Fruit fly (Drosophila melanogaster) whole organism, embryonic: Measurements from ENCODE around the gene CG43221.

Source experiments
- CG10654 ChIP-seq: fragments of 200-800 bp; sonication (Bioruptor generic); optimal IDR thresholded peaks from 2 replicates; lab custom pipeline; 2016; ENCODE audit warnings: missing biosample characterization, missing genetic modification characterization
- CG11093 ChIP-seq: fragments of 200-800 bp; sonication (Bioruptor generic); IDR thresholded peaks from 3 replicates; pipeline ENCODE4 v1.3.6; 2022; ENCODE audit warnings: missing biosample characterization, missing genetic modification characterization
- CG11247 ChIP-seq: fragments of 200-800 bp; sonication (Bioruptor generic); IDR thresholded peaks from 2 replicates; pipeline ENCODE4 v1.3.6; 2022; ENCODE audit warnings: missing biosample characterization, missing genetic modification characterization
- CG11695 ChIP-seq: fragments of 200-800 bp; sonication (Bioruptor generic); IDR thresholded peaks from 3 replicates; pipeline ENCODE4 v1.3.6; 2022; ENCODE audit warnings: missing biosample characterization, missing genetic modification characterization
- CG11723 ChIP-seq: fragments of 200-800 bp; sonication (Bioruptor generic); optimal IDR thresholded peaks from 2 replicates; lab custom pipeline; 2017; ENCODE audit warnings: missing biosample characterization, mild to moderate bottlenecking, missing genetic modification characterization
- CG1832 ChIP-seq: fragments of 200-800 bp; sonication (Bioruptor generic); optimal IDR thresholded peaks from 2 replicates; lab custom pipeline; 2017; ENCODE audit warnings: missing biosample characterization, mild to moderate bottlenecking, missing genetic modification characterization, inconsistent platforms
- CG18764 ChIP-seq: fragments of 200-800 bp; sonication (Bioruptor generic); optimal IDR thresholded peaks from 3 replicates; lab custom pipeline; 2016; ENCODE audit warnings: missing biosample characterization, missing genetic modification characterization
- CG2202 ChIP-seq: fragments of 200-800 bp; sonication (Bioruptor generic); optimal IDR thresholded peaks from 2 replicates; lab custom pipeline; 2018; ENCODE audit warnings: missing biosample characterization, mild to moderate bottlenecking, missing genetic modification characterization
- CG3847 ChIP-seq: fragments of 200-800 bp; sonication (Bioruptor generic); IDR thresholded peaks from 2 replicates; pipeline ENCODE4 v1.3.6; 2022; ENCODE audit warnings: missing biosample characterization, missing genetic modification characterization
- CG5953 ChIP-seq: fragments of 200-800 bp; sonication (Bioruptor generic); IDR thresholded peaks from 2 replicates; pipeline ENCODE4 v1.3.6; 2022; ENCODE audit warnings: missing biosample characterization, missing genetic modification characterization
- CG6791 ChIP-seq: fragments of 200-800 bp; sonication (Bioruptor generic); IDR thresholded peaks from 3 replicates; pipeline ENCODE4 v1.3.6; 2022; ENCODE audit warnings: missing biosample characterization, missing genetic modification characterization; ENCODE audit not compliant: partially characterized antibody
- CG6854 ChIP-seq: fragments of 200-800 bp; sonication (Bioruptor generic); optimal IDR thresholded peaks from 3 replicates; lab custom pipeline; 2017; ENCODE audit warnings: missing biosample characterization, mild to moderate bottlenecking, missing genetic modification characterization
- CG7357 ChIP-seq: fragments of 200-800 bp; sonication (Bioruptor generic); IDR thresholded peaks from 3 replicates; pipeline ENCODE4 v1.3.6; 2022; ENCODE audit warnings: missing biosample characterization, missing genetic modification characterization
- CG7786 ChIP-seq: fragments of 200-800 bp; sonication (Bioruptor generic); optimal IDR thresholded peaks from 2 replicates; lab custom pipeline; 2016; ENCODE audit warnings: missing biosample characterization, missing genetic modification characterization
- CG9437 ChIP-seq: fragments of 200-800 bp; sonication (Bioruptor generic); optimal IDR thresholded peaks from 2 replicates; lab custom pipeline; 2018; ENCODE audit warnings: missing biosample characterization, mild to moderate bottlenecking, missing genetic modification characterization
- Doc2 ChIP-seq: fragments of 200-800 bp; sonication (Bioruptor generic); IDR thresholded peaks from 2 replicates; pipeline ENCODE4 v1.3.6; 2022; ENCODE audit warnings: missing biosample characterization, missing genetic modification characterization
- Doc3 ChIP-seq: fragments of 200-800 bp; sonication (Bioruptor generic); IDR thresholded peaks from 3 replicates; pipeline ENCODE4 v1.3.6; 2022; ENCODE audit warnings: missing biosample characterization, missing genetic modification characterization; ENCODE audit not compliant: partially characterized antibody
- Gsc ChIP-seq: fragments of 200-800 bp; sonication (Bioruptor generic); IDR thresholded peaks from 2 replicates; pipeline ENCODE4 v1.3.6; 2022; ENCODE audit warnings: missing biosample characterization, missing genetic modification characterization
- HLHmδ ChIP-seq: fragments of 200-800 bp; sonication (Bioruptor generic); optimal IDR thresholded peaks from 2 replicates; lab custom pipeline; 2018; ENCODE audit warnings: missing biosample characterization, mild to moderate bottlenecking, missing genetic modification characterization, moderate library complexity
- HmgZ ChIP-seq: fragments of 200-800 bp; sonication (Bioruptor generic); optimal IDR thresholded peaks from 2 replicates; lab custom pipeline; 2018; ENCODE audit warnings: missing biosample characterization, mild to moderate bottlenecking, missing genetic modification characterization
- Hmr ChIP-seq: fragments of 200-800 bp; sonication (Bioruptor generic); optimal IDR thresholded peaks from 3 replicates; lab custom pipeline; 2017; ENCODE audit warnings: mild to moderate bottlenecking, missing biosample characterization, missing genetic modification reagents, missing genetic modification characterization
- Hr78 ChIP-seq, 2 experiments: fragments of 200-800 bp in 1 of 2; fragments of >200 bp in 1 of 2; sonication (Bioruptor generic) in 1 of 2; optimal IDR thresholded peaks; 2 replicates each; lab custom pipeline; 2017 to 2019; ENCODE audit warnings: missing biosample characterization in 2 of 2, missing genetic modification characterization in 2 of 2, mild to moderate bottlenecking in 1 of 2, moderate library complexity in 1 of 2
- Jarid2 ChIP-seq: fragments of 200-800 bp; sonication (Bioruptor generic); optimal IDR thresholded peaks from 3 replicates; lab custom pipeline; 2017; ENCODE audit warnings: mild to moderate bottlenecking, missing biosample characterization, missing genetic modification reagents, missing genetic modification characterization
- MESR4 ChIP-seq: fragments of 200-800 bp; sonication (Bioruptor generic); optimal IDR thresholded peaks from 2 replicates; lab custom pipeline; 2018; ENCODE audit warnings: missing biosample characterization, mild to moderate bottlenecking, missing genetic modification characterization, moderate library complexity
- NC2α ChIP-seq: fragments of 200-800 bp; sonication (Bioruptor generic); optimal IDR thresholded peaks from 2 replicates; lab custom pipeline; 2016; ENCODE audit warnings: missing biosample characterization, missing genetic modification characterization
- NK7.1 ChIP-seq: fragments of 200-800 bp; sonication (Bioruptor generic); optimal IDR thresholded peaks from 3 replicates; lab custom pipeline; 2016; ENCODE audit warnings: missing biosample characterization, missing genetic modification characterization
- Opbp ChIP-seq: fragments of 200-800 bp; sonication (Bioruptor generic); IDR thresholded peaks from 3 replicates; pipeline ENCODE4 v1.3.6; 2022; ENCODE audit warnings: missing biosample characterization, missing genetic modification characterization; ENCODE audit not compliant: partially characterized antibody
- Ravus ChIP-seq: fragments of 200-800 bp; sonication (Bioruptor generic); IDR thresholded peaks from 2 replicates; pipeline ENCODE4 v1.3.6; 2022; ENCODE audit warnings: missing biosample characterization, missing genetic modification characterization
- Spps ChIP-seq: fragments of 200-800 bp; sonication (Bioruptor generic); optimal IDR thresholded peaks from 2 replicates; lab custom pipeline; 2018; ENCODE audit warnings: missing biosample characterization, mild to moderate bottlenecking, missing genetic modification characterization
- ato ChIP-seq: fragments of 200-800 bp; sonication (Bioruptor generic); IDR thresholded peaks from 2 replicates; pipeline ENCODE4 v1.3.6; 2022; ENCODE audit warnings: missing biosample characterization, missing genetic modification characterization; ENCODE audit not compliant: partially characterized antibody
- bbx ChIP-seq: fragments of 200-800 bp; sonication (Bioruptor generic); IDR thresholded peaks from 2 replicates; pipeline ENCODE4 v1.3.6; 2022; ENCODE audit warnings: missing biosample characterization, missing genetic modification characterization; ENCODE audit not compliant: partially characterized antibody
- chinmo ChIP-seq: fragments of 200-800 bp; sonication (Bioruptor generic); IDR thresholded peaks from 4 replicates; pipeline ENCODE4 v1.3.6; 2022; ENCODE audit warnings: missing biosample characterization, missing genetic modification characterization; ENCODE audit not compliant: partially characterized antibody
- ci ChIP-seq: fragments of 200-800 bp; sonication (Bioruptor generic); IDR thresholded peaks from 3 replicates; pipeline ENCODE4 v1.3.6; 2022; ENCODE audit warnings: missing biosample characterization, missing genetic modification characterization
- danr ChIP-seq: fragments of 200-800 bp; sonication (Bioruptor generic); IDR thresholded peaks from 2 replicates; pipeline ENCODE4 v1.3.6; 2022; ENCODE audit warnings: missing biosample characterization, missing genetic modification characterization
- hb ChIP-seq: fragments of 200-800 bp; sonication (Bioruptor generic); IDR thresholded peaks from 3 replicates; pipeline ENCODE4 v1.3.6; 2022; ENCODE audit warnings: missing biosample characterization, missing genetic modification characterization; ENCODE audit not compliant: partially characterized antibody
- hbn ChIP-seq: fragments of 200-800 bp; sonication (Bioruptor generic); IDR thresholded peaks from 2 replicates; pipeline ENCODE4 v1.3.6; 2022; ENCODE audit warnings: missing biosample characterization, missing genetic modification characterization; ENCODE audit not compliant: partially characterized antibody
- inv ChIP-seq: fragments of 200-800 bp; sonication (Bioruptor generic); IDR thresholded peaks from 2 replicates; pipeline ENCODE4 v1.3.6; 2022; ENCODE audit warnings: missing biosample characterization, missing genetic modification characterization; ENCODE audit not compliant: partially characterized antibody
- kah ChIP-seq: fragments of 200-800 bp; sonication (Bioruptor generic); optimal IDR thresholded peaks from 2 replicates; lab custom pipeline; 2018; ENCODE audit warnings: missing biosample characterization, mild to moderate bottlenecking, missing genetic modification characterization
- kni ChIP-seq: fragments of 200-800 bp; sonication (Bioruptor generic); optimal IDR thresholded peaks from 3 replicates; lab custom pipeline; 2017; ENCODE audit warnings: mild to moderate bottlenecking, missing biosample characterization, missing genetic modification reagents, missing genetic modification characterization
- prd ChIP-seq, 3 experiments: fragments of >200 bp in 2 of 3; fragments of 200-800 bp in 1 of 3; sonication (Bioruptor generic) in 1 of 3; optimal IDR thresholded peaks in 2 of 3; IDR thresholded peaks in 1 of 3; 2 replicates in 2 of 3; 3 replicates in 1 of 3; pipeline versions ENCODE4 v1.3.6 to Lab custom; 2017 to 2022; ENCODE audit warnings: missing biosample characterization in 1 of 3, missing genetic modification characterization in 1 of 3
- pros ChIP-seq: fragments of 200-800 bp; sonication (Bioruptor generic); optimal IDR thresholded peaks from 3 replicates; lab custom pipeline; 2019; ENCODE audit warnings: missing biosample characterization, mild to moderate bottlenecking, missing genetic modification characterization, moderate library complexity
- ranshi ChIP-seq: fragments of 200-800 bp; sonication (Bioruptor generic); IDR thresholded peaks from 2 replicates; pipeline ENCODE4 v1.3.6; 2022; ENCODE audit warnings: missing biosample characterization, missing genetic modification characterization
- row ChIP-seq: fragments of 200-800 bp; sonication (Bioruptor generic); IDR thresholded peaks from 3 replicates; pipeline ENCODE4 v1.3.6; 2022; ENCODE audit warnings: missing biosample characterization, missing genetic modification characterization
- sim ChIP-seq: fragments of 200-800 bp; sonication (Bioruptor generic); IDR thresholded peaks from 2 replicates; pipeline ENCODE4 v1.3.6; 2022; ENCODE audit warnings: missing biosample characterization, missing genetic modification characterization
- sna ChIP-seq: fragments of 200-800 bp; sonication (Bioruptor generic); IDR thresholded peaks from 2 replicates; pipeline ENCODE4 v1.3.6; 2022; ENCODE audit warnings: missing biosample characterization, missing genetic modification characterization; ENCODE audit not compliant: partially characterized antibody
- so ChIP-seq: fragments of 200-800 bp; sonication (Bioruptor generic); IDR thresholded peaks from 3 replicates; pipeline ENCODE4 v1.3.6; 2022; ENCODE audit warnings: missing biosample characterization, missing genetic modification characterization
- vfl ChIP-seq: fragments of 200-800 bp; sonication (Bioruptor generic); optimal IDR thresholded peaks from 2 replicates; lab custom pipeline; 2016; ENCODE audit warnings: missing biosample characterization, missing genetic modification characterization
- vnd ChIP-seq: fragments of 200-800 bp; sonication (Bioruptor generic); IDR thresholded peaks from 3 replicates; pipeline ENCODE4 v1.3.6; 2022; ENCODE audit warnings: missing biosample characterization, missing genetic modification characterization; ENCODE audit not compliant: partially characterized antibody
- wek ChIP-seq: fragments of 200-800 bp; sonication (Bioruptor generic); optimal IDR thresholded peaks from 3 replicates; lab custom pipeline; 2018; ENCODE audit warnings: missing biosample characterization, mild to moderate bottlenecking, missing genetic modification characterization, moderate library complexity

Gene CG43221

DNA sequence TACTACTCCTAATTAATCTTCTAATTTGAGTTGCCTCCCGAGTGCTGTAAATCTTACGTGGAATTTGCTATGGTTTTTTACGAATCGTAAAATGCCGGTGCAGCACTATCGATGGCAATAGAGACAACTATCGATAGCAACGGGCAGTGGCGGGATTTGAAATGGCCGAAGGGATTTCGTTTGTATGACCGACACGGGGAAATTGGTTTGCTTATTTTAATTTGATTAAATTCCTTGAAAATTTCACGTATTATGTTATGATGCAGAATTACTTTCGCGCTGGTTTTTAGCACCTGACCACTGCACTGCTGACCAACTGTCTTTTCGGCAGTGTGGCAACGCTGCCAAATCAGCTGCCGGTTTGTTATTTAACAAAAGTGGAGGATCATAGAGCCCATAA lies 1.4 kb upstream of the CG43221 start, which contains the start of the genes GCS2beta and CG5131 (continued):
- TF ChIP-seq CG1832: no peak
- no peak for TF ChIP-seq prd (optimal IDR thresholded peaks at IDR 0.05; lab: Kevin White, UChicago)
- TF ChIP-seq prd (GFP tag; IDR thresholded peaks at IDR 0.05; lab: Robert Waterston, UW): peak; percentile 96
- TF ChIP-seq bbx (GFP tag; lab: Robert Waterston, UW): peak; percentile 77
- TF ChIP-seq CG6854: peak; percentile 67
- TF ChIP-seq Doc2 (GFP tag; lab: Robert Waterston, UW): peak; percentile 87
- TF ChIP-seq sim (GFP tag; lab: Robert Waterston, UW): peak; percentile 73
- peak; percentile 91 for TF ChIP-seq CG18764 (GFP tag; lab: Kevin White, UChicago)
- peak; percentile 86 for TF ChIP-seq danr (GFP tag; lab: Robert Waterston, UW)
- TF ChIP-seq CG11723 (GFP tag; lab: Kevin White, UChicago): peak; percentile 79
- peak; percentile 92 for TF ChIP-seq sna
- TF ChIP-seq HmgZ (tag; lab: Kevin White, UChicago): peak; percentile 97
- TF ChIP-seq pros (GFP tag; lab: Kevin White, UChicago): no peak
- peak; percentile 8 for TF ChIP-seq kni
- TF ChIP-seq NK7.1: peak; percentile 84
- peak; percentile 89 for TF ChIP-seq Opbp (GFP tag; lab: Robert Waterston, UW)
- TF ChIP-seq HLHmδ (GFP tag; lab: Kevin White, UChicago): no peak
- TF ChIP-seq Jarid2 (GFP tag; lab: Kevin White, UChicago): peak; percentile 67
- TF ChIP-seq Doc3 (GFP tag; lab: Robert Waterston, UW): peak; percentile 94
- TF ChIP-seq CG7357 (GFP tag; lab: Robert Waterston, UW): peak; percentile 87
- peak; percentile 72 for TF ChIP-seq wek (GFP tag; lab: Kevin White, UChicago)
- peak; percentile 60 for TF ChIP-seq MESR4 (GFP tag; lab: Kevin White, UChicago)
- peak; percentile 98 for TF ChIP-seq CG7786
- TF ChIP-seq NC2α (GFP tag; lab: Kevin White, UChicago): peak; percentile 88
- peak; percentile 75 for TF ChIP-seq ato (GFP tag; lab: Robert Waterston, UW)
- peak in 1 of 2 experiments; percentile 21 for TF ChIP-seq Hr78 (GFP tag; optimal IDR thresholded peaks at IDR 0.05; lab: Kevin White, UChicago)
- peak; percentile 91 for TF ChIP-seq hbn (GFP tag; lab: Robert Waterston, UW)
- TF ChIP-seq chinmo: peak; percentile 82; the same call in 2 of the 4 replicates
- TF ChIP-seq ci (GFP tag; lab: Robert Waterston, UW): peak; percentile 95
- peak; percentile 54 for TF ChIP-seq kah (GFP tag; lab: Kevin White, UChicago)
- peak; percentile 64 for TF ChIP-seq CG2202 (tag; lab: Kevin White, UChicago)
- TF ChIP-seq CG5953 (GFP tag; lab: Robert Waterston, UW): peak; percentile 80
- TF ChIP-seq Spps (tag; lab: Kevin White, UChicago): peak; percentile 56
- peak; percentile 96 for TF ChIP-seq CG11247
- TF ChIP-seq CG6791 (GFP tag; lab: Robert Waterston, UW): peak; percentile 74
- TF ChIP-seq vfl: peak; percentile 97
- peak; percentile 97 for TF ChIP-seq CG9437 (GFP tag; lab: Kevin White, UChicago)
- TF ChIP-seq Gsc (GFP tag; lab: Robert Waterston, UW): peak; percentile 84
- TF ChIP-seq CG11695 (GFP tag; lab: Robert Waterston, UW): peak; percentile 84; the same call in 2 of the 3 replicates
- TF ChIP-seq so (GFP tag; lab: Robert Waterston, UW): peak; percentile 90
- peak; percentile 91 for TF ChIP-seq hb (GFP tag; lab: Robert Waterston, UW)
- peak; percentile 89 for TF ChIP-seq vnd (GFP tag; lab: Robert Waterston, UW)
- TF ChIP-seq Ravus (GFP tag; lab: Robert Waterston, UW): peak; percentile 75
- TF ChIP-seq CG3847: peak; percentile 96
- peak; percentile 93 for TF ChIP-seq CG10654 (GFP tag; lab: Kevin White, UChicago)
- peak; percentile 94 for TF ChIP-seq row (GFP tag; lab: Robert Waterston, UW)
- TF ChIP-seq inv: peak; percentile 88
- peak; percentile 84 for TF ChIP-seq CG11093
- peak; percentile 93 for TF ChIP-seq Hmr (GFP tag; lab: Kevin White, UChicago)
- peak; percentile 94 for TF ChIP-seq ranshi (GFP tag; lab: Robert Waterston, UW)
